Fruit fly (Drosophila melanogaster) whole organism, prepupa: ENCODE measurements around the gene nrm.

Experiments
- CG15336 ChIP-seq: fragments of 200-800 bp; sonication (Bioruptor generic); IDR thresholded peaks from 2 replicates; pipeline ENCODE4 v1.3.6; 2022; ENCODE audit warnings: missing biosample characterization, missing genetic modification characterization
- CG16779 ChIP-seq: fragments of 200-800 bp; sonication (Bioruptor generic); optimal IDR thresholded peaks from 3 replicates; lab custom pipeline; 2017; ENCODE audit warnings: missing biosample characterization, mild to moderate bottlenecking, missing genetic modification characterization
- CG6276 ChIP-seq: fragments of 200-800 bp; sonication (Bioruptor generic); optimal IDR thresholded peaks from 2 replicates; lab custom pipeline; 2017; ENCODE audit warnings: missing biosample characterization, mild to moderate bottlenecking, missing genetic modification characterization
- Ets96B ChIP-seq: fragments of 200-800 bp; optimal IDR thresholded peaks from 2 replicates; lab custom pipeline; 2019; ENCODE audit warnings: missing biosample characterization, mild to moderate bottlenecking, missing genetic modification characterization, moderate library complexity
- Gug ChIP-seq: fragments of 200-800 bp; sonication (Bioruptor generic); IDR thresholded peaks from 2 replicates; pipeline ENCODE4 v1.3.6; 2022; ENCODE audit warnings: missing biosample characterization, missing genetic modification characterization
- ss ChIP-seq, 2 experiments: fragments of 200-800 bp; sonication (Bioruptor generic); optimal IDR thresholded peaks; 2 replicates in 1 of 2; 3 replicates in 1 of 2; lab custom pipeline; 2017 to 2018; ENCODE audit warnings: mild to moderate bottlenecking in 2 of 2, missing biosample characterization in 2 of 2, missing genetic modification characterization in 2 of 2, moderate library complexity in 1 of 2

- TF ChIP-seq Ets96B (tag; lab: Kevin White, UChicago) (no peak), ss (GFP tag; optimal IDR thresholded peaks at IDR 0.05; lab: Kevin White, UChicago) (no peak), CG6276 (GFP tag; lab: Kevin White, UChicago) (no peak), CG16779 (no peak), CG15336 (GFP tag; lab: Robert Waterston, UW) (no peak), Gug (GFP tag; lab: Robert Waterston, UW) (no peak)
Observed at dm6 chr3L:23015681-23016080, 17.5 kb downstream of the nrm start.
